Worm (Caenorhabditis elegans): ENCODE data around the gene T02H6.7.

DNA sequence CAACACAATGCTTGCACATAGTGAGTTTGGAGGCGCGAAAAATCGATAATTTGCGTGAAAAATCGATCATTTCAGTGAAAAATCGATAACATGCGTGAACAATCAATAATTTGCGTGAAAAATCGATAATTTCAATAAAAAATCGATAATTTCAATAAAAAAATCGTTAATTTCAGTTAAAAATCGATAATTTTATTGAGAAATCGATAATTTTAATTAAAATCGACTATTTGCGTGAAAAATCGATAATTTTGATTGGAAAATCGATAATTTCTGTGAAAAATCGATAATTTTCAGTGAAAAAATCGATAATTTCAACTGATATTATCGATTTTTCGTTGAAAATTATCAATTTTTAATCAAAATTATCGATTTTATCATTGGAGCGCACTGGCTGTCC, 41.6 kb downstream of the T02H6.7 start:
- TF ChIP-seq ama-1 (optimal IDR thresholded peaks at IDR 0.05), result no peak
- TF ChIP-seq flt-1 (GFP tag; IDR thresholded peaks at IDR 0.05), result no peak
- TF ChIP-seq hmg-4 (GFP tag; optimal IDR thresholded peaks at IDR 0.05), result no peak
- TF ChIP-seq hmbx-1 (tag; optimal IDR thresholded peaks at IDR 0.05), result no peak
- no peak for TF ChIP-seq sea-1 (GFP tag; conservative IDR thresholded peaks at IDR 0.05)

Measured in whole organism, early embryonic.